Worm (Caenorhabditis elegans) whole organism, young adult: Measurements from ENCODE around the gene srh-40.

ENCODE experiments used
- F39B2.1 ChIP-seq: fragments of 200-800 bp; sonication (Bioruptor generic); IDR thresholded peaks from 2 replicates; pipeline ENCODE4 v1.3.6; 2022; ENCODE audit warnings: missing genetic modification reagents, missing genetic modification characterization, missing compliant biosample characterization
- K11D2.4 ChIP-seq: fragments of 200-800 bp; sonication (Bioruptor generic); IDR thresholded peaks from 2 replicates; pipeline ENCODE4 v1.3.6; 2022; ENCODE audit warnings: missing genetic modification reagents, missing genetic modification characterization, missing compliant biosample characterization
- Y53G8AR.9 ChIP-seq: fragments of 200-800 bp; sonication (Bioruptor generic); conservative IDR thresholded peaks from 2 replicates; pipeline ENCODE4 v1.3.6; 2022; ENCODE audit warnings: missing genetic modification reagents, missing genetic modification characterization, missing compliant biosample characterization
- ama-1 ChIP-seq, 3 experiments: fragments of 150-350 bp in 1 of 3; sonication (generic microtip) in 2 of 3; optimal IDR thresholded peaks; 2 replicates each; lab custom pipeline; 2014 to 2018; ENCODE audit warnings: missing biosample characterization in 2 of 3, missing genetic modification characterization in 2 of 3, missing genetic modification reagents in 2 of 3
- bed-2 ChIP-seq: fragments of 200-800 bp; sonication (Bioruptor generic); IDR thresholded peaks from 2 replicates; pipeline ENCODE4 v1.3.6; 2022; ENCODE audit warnings: missing genetic modification reagents, missing genetic modification characterization, missing compliant biosample characterization
- cebp-1 ChIP-seq, 2 experiments: fragments of 200-800 bp in 1 of 2; sonication (Bioruptor generic) in 1 of 2; sonication (generic microtip) in 1 of 2; IDR thresholded peaks in 1 of 2; optimal IDR thresholded peaks in 1 of 2; 2 replicates each; pipeline versions ENCODE4 v1.3.6 to Lab custom; 2017 to 2022; ENCODE audit warnings: missing compliant biosample characterization in 2 of 2, missing genetic modification characterization in 2 of 2, mild to moderate bottlenecking in 1 of 2, missing genetic modification reagents in 1 of 2, moderate library complexity in 1 of 2
- dox-1 ChIP-seq: fragments of 200-800 bp; sonication (Bioruptor generic); IDR thresholded peaks from 2 replicates; pipeline ENCODE4 v1.3.6; 2022; ENCODE audit warnings: missing genetic modification reagents, missing genetic modification characterization, missing compliant biosample characterization
- dpl-1 ChIP-seq: fragments of 150-350 bp; optimal IDR thresholded peaks from 2 replicates; lab custom pipeline; 2014; ENCODE audit warnings: missing biosample characterization, missing genetic modification reagents, missing genetic modification characterization
- efl-1 ChIP-seq: fragments of 150-350 bp; optimal IDR thresholded peaks from 2 replicates; lab custom pipeline; 2014; ENCODE audit warnings: missing biosample characterization, missing genetic modification reagents, missing genetic modification characterization
- lir-1 ChIP-seq: fragments of 200-800 bp; sonication (Bioruptor generic); conservative IDR thresholded peaks from 2 replicates; pipeline ENCODE4 v1.3.6; 2022; ENCODE audit warnings: missing genetic modification reagents, missing genetic modification characterization, missing compliant biosample characterization
- mes-4 ChIP-seq: sonication (generic microtip); optimal IDR thresholded peaks from 2 replicates; lab custom pipeline; 2016; ENCODE audit warnings: missing genotype, missing genetic modification characterization, missing compliant biosample characterization
- sea-2 ChIP-seq: fragments of 200-800 bp; sonication (Bioruptor generic); IDR thresholded peaks from 2 replicates; pipeline ENCODE4 v1.3.6; 2022; ENCODE audit warnings: missing genetic modification characterization, missing compliant biosample characterization
- snpc-4 ChIP-seq, 5 experiments: fragments of 150-350 bp in 1 of 5; sonication (generic microtip) in 4 of 5; optimal IDR thresholded peaks; 2 replicates each; lab custom pipeline; 2014 to 2018; ENCODE audit warnings: missing genetic modification characterization in 5 of 5, missing biosample characterization in 3 of 5, antibody characterized with exemption in 2 of 5, mild to moderate bottlenecking in 2 of 5, missing compliant biosample characterization in 2 of 5, missing genotype in 2 of 5, moderate library complexity in 2 of 5, missing genetic modification reagents in 1 of 5
- xnd-1 ChIP-seq: sonication (generic microtip); optimal IDR thresholded peaks from 2 replicates; lab custom pipeline; 2016; ENCODE audit warnings: missing genotype, missing genetic modification reagents, missing genetic modification characterization, missing compliant biosample characterization

DNA sequence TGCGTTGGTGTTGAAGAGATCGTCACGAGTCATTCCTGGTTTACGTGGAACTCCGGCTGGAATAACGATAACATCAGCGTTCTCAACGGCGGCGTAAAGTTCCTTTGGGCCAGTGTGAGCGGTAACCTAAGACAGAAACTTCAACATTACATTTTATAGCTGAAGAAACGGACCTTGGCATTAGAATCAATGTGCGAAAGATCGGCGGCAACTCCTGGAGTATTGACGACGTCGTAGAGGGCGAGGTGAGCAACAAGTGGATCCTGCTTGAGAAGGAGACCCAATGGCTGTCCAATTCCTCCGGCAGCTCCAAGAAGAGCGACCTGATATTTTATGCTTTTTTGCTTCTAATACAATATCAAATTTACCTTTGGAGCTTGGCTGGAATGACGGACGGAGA is 3.0 kb upstream of the srh-40 start:
- no peak for TF ChIP-seq bed-2
- no peak for TF ChIP-seq mes-4
- no peak for TF ChIP-seq efl-1 (GFP tag; lab: Kevin White, UChicago)
- no peak for TF ChIP-seq K11D2.4 (GFP tag; lab: Robert Waterston, UW)
- TF ChIP-seq Y53G8AR.9 (GFP tag; lab: Robert Waterston, UW): no peak
- TF ChIP-seq snpc-4 (GFP tag; optimal IDR thresholded peaks at IDR 0.05; lab: Kevin White, UChicago): no peak
- no peak for TF ChIP-seq snpc-4 (tag; optimal IDR thresholded peaks at IDR 0.05; lab: Kevin White, UChicago)
- no peak for TF ChIP-seq lir-1 (GFP tag; lab: Robert Waterston, UW)
- TF ChIP-seq dpl-1: no peak
- TF ChIP-seq sea-2 (GFP tag; lab: Robert Waterston, UW): no peak
- TF ChIP-seq F39B2.1 (GFP tag; lab: Robert Waterston, UW): no peak
- no peak for TF ChIP-seq dox-1 (GFP tag; lab: Robert Waterston, UW)
- TF ChIP-seq xnd-1: no peak
- TF ChIP-seq ama-1 (optimal IDR thresholded peaks at IDR 0.05; lab: Kevin White, UChicago): no peak
- no peak for TF ChIP-seq ama-1 (GFP tag; optimal IDR thresholded peaks at IDR 0.05; lab: Kevin White, UChicago)
- TF ChIP-seq cebp-1 (GFP tag; IDR thresholded peaks at IDR 0.05; lab: Robert Waterston, UW): no peak
- no peak for TF ChIP-seq cebp-1 (tag; optimal IDR thresholded peaks at IDR 0.05; lab: Kevin White, UChicago)
